Fruit fly (Drosophila melanogaster): ENCODE data around the gene CG5863.

CG5863 gene

dm6 chr3R:17385329-17386019 lies 25.4 kb upstream of the CG5863 start:
- peak; percentile 31 for TF ChIP-seq CG14655 (GFP tag; optimal IDR thresholded peaks at IDR 0.05)
- peak; percentile 14 for TF ChIP-seq CG15710 (tag; optimal IDR thresholded peaks at IDR 0.05)
- TF ChIP-seq Snoo (tag; optimal IDR thresholded peaks at IDR 0.05) = peak; percentile 42
- TF ChIP-seq CG8159 (tag; optimal IDR thresholded peaks at IDR 0.05) = peak; percentile 42
- 0 out of 2 replicates have a peak, but pooled peaks have one; percentile 33 for TF ChIP-seq CG32121 (GFP tag; IDR thresholded peaks at IDR 0.05)
- TF ChIP-seq Pif1A (GFP tag; optimal IDR thresholded peaks at IDR 0.05) = peak; percentile 25
- TF ChIP-seq CG34367 (tag; optimal IDR thresholded peaks at IDR 0.05) = peak; percentile 42
- TF ChIP-seq CG17806 (tag; optimal IDR thresholded peaks at IDR 0.05) = no peak
- TF ChIP-seq rn (GFP tag; IDR thresholded peaks at IDR 0.05) = no peak
- TF ChIP-seq CG10348 (GFP tag; IDR thresholded peaks at IDR 0.05) = no peak
- peak; percentile 4 for TF ChIP-seq Pif1B (GFP tag; optimal IDR thresholded peaks at IDR 0.05)
- TF ChIP-seq CG13204 (GFP tag; optimal IDR thresholded peaks at IDR 0.05) = no peak
- peak; percentile 61; the same call in 1 of the 2 replicates for TF ChIP-seq Ets98B (GFP tag; IDR thresholded peaks at IDR 0.05)
- no peak for TF ChIP-seq CG8301 (tag; optimal IDR thresholded peaks at IDR 0.05)
- peak; percentile 74; the same call in 2 of the 3 replicates for TF ChIP-seq CG4496 (GFP tag; IDR thresholded peaks at IDR 0.05)
- TF ChIP-seq fd96Ca (GFP tag; IDR thresholded peaks at IDR 0.05) = peak; percentile 68; the same call in 2 of the 3 replicates
- TF ChIP-seq gl (tag; optimal IDR thresholded peaks at IDR 0.05) = no peak
- no peak for TF ChIP-seq CG9948 (tag; optimal IDR thresholded peaks at IDR 0.05)
- TF ChIP-seq CG12605 (GFP tag; IDR thresholded peaks at IDR 0.05) = peak; percentile 51
- no peak for TF ChIP-seq D1 (tag; optimal IDR thresholded peaks at IDR 0.05)
- TF ChIP-seq EcR (GFP tag; optimal IDR thresholded peaks at IDR 0.05) = no peak

- peak; percentile 72 for TF ChIP-seq CG9948 (tag; optimal IDR thresholded peaks at IDR 0.05)
- peak; percentile 60 for TF ChIP-seq CG34367 (tag; optimal IDR thresholded peaks at IDR 0.05)
- peak; percentile 29 for TF ChIP-seq CG13204 (GFP tag; optimal IDR thresholded peaks at IDR 0.05)
- peak; percentile 84 for TF ChIP-seq CG8301 (tag; optimal IDR thresholded peaks at IDR 0.05)
- peak; percentile 81 for TF ChIP-seq CG8159 (tag; optimal IDR thresholded peaks at IDR 0.05)
- peak; percentile 63 for TF ChIP-seq CG10348 (GFP tag; IDR thresholded peaks at IDR 0.05)
- TF ChIP-seq Snoo (tag; optimal IDR thresholded peaks at IDR 0.05) = peak; percentile 45
- TF ChIP-seq rn (GFP tag; IDR thresholded peaks at IDR 0.05) = peak; percentile 71
- TF ChIP-seq EcR (GFP tag; optimal IDR thresholded peaks at IDR 0.05) = no peak
- TF ChIP-seq Pif1B (GFP tag; optimal IDR thresholded peaks at IDR 0.05) = peak; percentile 47
- TF ChIP-seq CG15710 (tag; optimal IDR thresholded peaks at IDR 0.05) = peak; percentile 67
- TF ChIP-seq CG4496 (GFP tag; IDR thresholded peaks at IDR 0.05) = peak; percentile 90
- TF ChIP-seq CG17806 (tag; optimal IDR thresholded peaks at IDR 0.05) = peak; percentile 81
- peak; percentile 82 for TF ChIP-seq CG32121 (GFP tag; IDR thresholded peaks at IDR 0.05)
- peak; percentile 61; the same call in 1 of the 2 replicates for TF ChIP-seq CG12605 (GFP tag; IDR thresholded peaks at IDR 0.05)
- TF ChIP-seq CG14655 (GFP tag; optimal IDR thresholded peaks at IDR 0.05) = peak; percentile 85
- peak; percentile 92 for TF ChIP-seq Ets98B (GFP tag; IDR thresholded peaks at IDR 0.05)
- TF ChIP-seq D1 (tag; optimal IDR thresholded peaks at IDR 0.05) = no peak
- TF ChIP-seq Pif1A (GFP tag; optimal IDR thresholded peaks at IDR 0.05) = peak; percentile 83
- TF ChIP-seq gl (tag; optimal IDR thresholded peaks at IDR 0.05) = peak; percentile 67
- TF ChIP-seq fd96Ca (GFP tag; IDR thresholded peaks at IDR 0.05) = peak; percentile 83
Measured at dm6 chr3R:17386168-17386819, 24.6 kb upstream of the CG5863 start.

dm6 chr3R:17391313-17391845 lies 19.5 kb upstream of the CG5863 start, which contains the start of the genes Brf and sds22:
Gene Brf (minus strand): TSS chr3R:17391337.
Gene sds22 (plus strand): TSS chr3R:17391594.
- TF ChIP-seq Pif1A (GFP tag; optimal IDR thresholded peaks at IDR 0.05) (peak; percentile 92), D1 (tag; optimal IDR thresholded peaks at IDR 0.05) (peak; percentile 88), CG8301 (tag; optimal IDR thresholded peaks at IDR 0.05) (peak; percentile 88), Ets98B (GFP tag; IDR thresholded peaks at IDR 0.05) (peak; percentile 91), Snoo (tag; optimal IDR thresholded peaks at IDR 0.05) (peak; percentile 89), CG10348 (GFP tag; IDR thresholded peaks at IDR 0.05) (peak; percentile 62), CG32121 (GFP tag; IDR thresholded peaks at IDR 0.05) (peak; percentile 89), CG13204 (GFP tag; optimal IDR thresholded peaks at IDR 0.05) (peak; percentile 55), CG15710 (tag; optimal IDR thresholded peaks at IDR 0.05) (peak; percentile 94), CG12605 (GFP tag; IDR thresholded peaks at IDR 0.05) (peak; percentile 76; the same call in 1 of the 2 replicates), CG34367 (tag; optimal IDR thresholded peaks at IDR 0.05) (peak; percentile 91), CG14655 (GFP tag; optimal IDR thresholded peaks at IDR 0.05) (peak; percentile 93), CG9948 (tag; optimal IDR thresholded peaks at IDR 0.05) (peak; percentile 91), rn (GFP tag; IDR thresholded peaks at IDR 0.05) (peak; percentile 86; the same call in 1 of the 2 replicates), CG8159 (tag; optimal IDR thresholded peaks at IDR 0.05) (peak; percentile 95), CG17806 (tag; optimal IDR thresholded peaks at IDR 0.05) (peak; percentile 94), CG4496 (GFP tag; IDR thresholded peaks at IDR 0.05) (peak; percentile 93), gl (tag; optimal IDR thresholded peaks at IDR 0.05) (peak; percentile 75), fd96Ca (GFP tag; IDR thresholded peaks at IDR 0.05) (peak; percentile 77), Pif1B (GFP tag; optimal IDR thresholded peaks at IDR 0.05) (peak; percentile 91), EcR (GFP tag; optimal IDR thresholded peaks at IDR 0.05) (peak; percentile 2)

- TF ChIP-seq fd96Ca (GFP tag; IDR thresholded peaks at IDR 0.05) (no peak), CG15710 (tag; optimal IDR thresholded peaks at IDR 0.05) (peak; percentile 23), Snoo (tag; optimal IDR thresholded peaks at IDR 0.05) (peak; percentile 46), CG14655 (GFP tag; optimal IDR thresholded peaks at IDR 0.05) (peak; percentile 53), CG32121 (GFP tag; IDR thresholded peaks at IDR 0.05) (no peak), Ets98B (GFP tag; IDR thresholded peaks at IDR 0.05) (0 out of 2 replicates have a peak, but pooled peaks have one; percentile 24), Pif1A (GFP tag; optimal IDR thresholded peaks at IDR 0.05) (peak; percentile 32), CG9948 (tag; optimal IDR thresholded peaks at IDR 0.05) (peak; percentile 11), CG34367 (tag; optimal IDR thresholded peaks at IDR 0.05) (no peak), EcR (GFP tag; optimal IDR thresholded peaks at IDR 0.05) (peak; percentile 85), CG8301 (tag; optimal IDR thresholded peaks at IDR 0.05) (peak; percentile 38), D1 (tag; optimal IDR thresholded peaks at IDR 0.05) (peak; percentile 24), gl (tag; optimal IDR thresholded peaks at IDR 0.05) (no peak), CG12605 (GFP tag; IDR thresholded peaks at IDR 0.05) (0 out of 2 replicates have a peak, but pooled peaks have one; percentile 7), CG8159 (tag; optimal IDR thresholded peaks at IDR 0.05) (peak; percentile 41), CG17806 (tag; optimal IDR thresholded peaks at IDR 0.05) (no peak), Pif1B (GFP tag; optimal IDR thresholded peaks at IDR 0.05) (peak; percentile 18), CG13204 (GFP tag; optimal IDR thresholded peaks at IDR 0.05) (no peak)
Measured at dm6 chr3R:17394318-17395188, 16.4 kb upstream of the CG5863 start, which contains the start of gene CREG. Gene CREG (minus strand): TSS chr3R:17394640.

Data from whole organism, pupa.